Worm (Caenorhabditis elegans): ENCODE data around the gene pqn-74.

DNA sequence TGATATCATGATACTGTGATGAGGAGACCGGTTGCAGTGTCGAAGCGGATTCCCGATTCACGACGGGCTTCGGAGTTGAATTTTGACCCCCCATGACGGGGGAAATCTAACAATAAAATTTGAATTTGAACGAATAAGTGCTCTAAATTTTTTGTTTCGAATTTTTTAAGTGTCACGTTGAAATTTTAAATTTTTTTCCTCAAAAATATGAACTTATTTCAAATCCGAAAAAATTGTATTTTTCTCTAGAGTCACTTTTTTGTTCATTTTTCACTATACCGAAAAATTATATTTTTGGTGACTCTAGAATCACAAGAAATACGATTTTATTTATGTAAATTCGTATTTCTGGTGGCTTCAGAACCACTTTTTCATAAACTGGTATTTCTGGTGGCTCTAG is 27.3 kb upstream of the pqn-74 start, which contains the start of gene W02A2.8:
- no peak for TF ChIP-seq hmbx-1 (tag; optimal IDR thresholded peaks at IDR 0.05)
- TF ChIP-seq aly-1 (tag; optimal IDR thresholded peaks at IDR 0.05), result no peak
- TF ChIP-seq B0310.2 (tag; optimal IDR thresholded peaks at IDR 0.05), result no peak
- no peak for TF ChIP-seq flt-1 (GFP tag; IDR thresholded peaks at IDR 0.05)
- TF ChIP-seq ama-1 (optimal IDR thresholded peaks at IDR 0.05), result no peak
- TF ChIP-seq ceh-13 (GFP tag; optimal IDR thresholded peaks at IDR 0.05), result no peak
- no peak for TF ChIP-seq hmg-4 (GFP tag; optimal IDR thresholded peaks at IDR 0.05)
- TF ChIP-seq sea-1 (GFP tag; conservative IDR thresholded peaks at IDR 0.05), result no peak
- no peak for TF ChIP-seq tbx-11 (GFP tag; IDR thresholded peaks at IDR 0.05)

Data from whole organism, early embryonic.